Fruit fly (Drosophila melanogaster) whole organism, pupa: ENCODE data around the gene CG5290.

ENCODE experiments used
- CG12605 ChIP-seq: fragments of 200-800 bp; sonication (Bioruptor generic); IDR thresholded peaks from 2 replicates; pipeline ENCODE4 v1.3.6; 2022; ENCODE audit warnings: missing biosample characterization, missing genetic modification characterization
- CG8159 ChIP-seq: fragments of 200-800 bp; sonication (Bioruptor generic); optimal IDR thresholded peaks from 3 replicates; lab custom pipeline; 2018; ENCODE audit warnings: missing biosample characterization, mild to moderate bottlenecking, missing genetic modification characterization, moderate library complexity
- D1 ChIP-seq: fragments of 200-800 bp; sonication (Bioruptor generic); optimal IDR thresholded peaks from 2 replicates; lab custom pipeline; 2018; ENCODE audit warnings: missing biosample characterization, mild to moderate bottlenecking, missing genetic modification characterization, moderate library complexity

DNA sequence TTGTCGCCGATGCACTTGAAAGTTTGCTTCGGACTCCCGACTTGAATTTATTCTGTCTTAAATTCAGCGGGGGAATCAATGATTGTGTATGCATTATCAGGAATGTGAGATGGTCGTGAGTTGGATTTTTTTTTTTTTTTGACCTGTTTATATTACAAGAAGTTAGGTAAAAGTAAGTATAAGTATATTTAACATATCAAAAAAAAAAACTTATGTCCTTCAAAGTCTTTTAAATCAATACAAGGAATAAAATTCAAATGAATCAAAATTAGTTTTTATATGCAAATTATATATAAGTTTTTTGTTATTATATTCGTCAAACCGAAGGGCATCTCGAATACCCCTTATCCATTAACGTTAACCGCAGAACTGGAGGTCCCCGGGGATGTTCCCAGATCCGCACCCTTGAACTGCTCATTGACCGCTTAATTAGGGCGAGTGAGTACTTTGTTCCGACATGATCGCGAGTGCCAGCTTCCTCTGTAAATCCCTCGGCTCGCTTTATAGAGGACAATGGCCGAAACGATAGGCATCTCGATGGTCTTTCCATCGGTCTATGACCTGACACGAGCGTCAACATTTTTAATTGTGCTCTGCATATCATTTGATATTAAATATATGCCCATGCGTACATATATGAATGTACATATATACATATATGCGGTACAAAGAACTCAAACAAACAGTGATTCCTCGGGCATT lies 14.4 kb upstream of the CG5290 start:
- TF ChIP-seq D1 (tag; lab: Kevin White, UChicago) (peak; percentile 14), CG12605 (GFP tag; lab: Robert Waterston, UW) (no peak), CG8159 (tag; lab: Kevin White, UChicago) (peak; percentile 78)
